Worm (Caenorhabditis elegans) whole organism, L4 larva: ENCODE measurements around the gene EGAP1.1.

Source experiments
- F49E8.2 ChIP-seq: sonication (generic microtip); optimal IDR thresholded peaks from 2 replicates; lab custom pipeline; 2016; ENCODE audit warnings: missing compliant biosample characterization, mild to moderate bottlenecking, missing genetic modification characterization, borderline replicate concordance
- dmd-6 ChIP-seq: fragments of 200-800 bp; sonication (Bioruptor generic); IDR thresholded peaks from 2 replicates; pipeline ENCODE4 v1.3.6; 2022; ENCODE audit warnings: missing genetic modification reagents, missing genetic modification characterization, missing compliant biosample characterization
- nhr-11 ChIP-seq: fragments of 150-350 bp; optimal IDR thresholded peaks from 2 replicates; lab custom pipeline; 2014; ENCODE audit warnings: missing biosample characterization, missing genetic modification characterization
- nhr-25 ChIP-seq: sonication (generic microtip); optimal IDR thresholded peaks from 2 replicates; lab custom pipeline; 2017; ENCODE audit warnings: missing genetic modification characterization, mild to moderate bottlenecking, missing compliant biosample characterization, antibody characterized with exemption, moderate library complexity, borderline replicate concordance; ENCODE audit not compliant: insufficient read depth
- pqm-1 ChIP-seq: sonication (generic microtip); optimal IDR thresholded peaks from 2 replicates; lab custom pipeline; 2017; ENCODE audit warnings: missing biosample characterization, missing genetic modification characterization

DNA sequence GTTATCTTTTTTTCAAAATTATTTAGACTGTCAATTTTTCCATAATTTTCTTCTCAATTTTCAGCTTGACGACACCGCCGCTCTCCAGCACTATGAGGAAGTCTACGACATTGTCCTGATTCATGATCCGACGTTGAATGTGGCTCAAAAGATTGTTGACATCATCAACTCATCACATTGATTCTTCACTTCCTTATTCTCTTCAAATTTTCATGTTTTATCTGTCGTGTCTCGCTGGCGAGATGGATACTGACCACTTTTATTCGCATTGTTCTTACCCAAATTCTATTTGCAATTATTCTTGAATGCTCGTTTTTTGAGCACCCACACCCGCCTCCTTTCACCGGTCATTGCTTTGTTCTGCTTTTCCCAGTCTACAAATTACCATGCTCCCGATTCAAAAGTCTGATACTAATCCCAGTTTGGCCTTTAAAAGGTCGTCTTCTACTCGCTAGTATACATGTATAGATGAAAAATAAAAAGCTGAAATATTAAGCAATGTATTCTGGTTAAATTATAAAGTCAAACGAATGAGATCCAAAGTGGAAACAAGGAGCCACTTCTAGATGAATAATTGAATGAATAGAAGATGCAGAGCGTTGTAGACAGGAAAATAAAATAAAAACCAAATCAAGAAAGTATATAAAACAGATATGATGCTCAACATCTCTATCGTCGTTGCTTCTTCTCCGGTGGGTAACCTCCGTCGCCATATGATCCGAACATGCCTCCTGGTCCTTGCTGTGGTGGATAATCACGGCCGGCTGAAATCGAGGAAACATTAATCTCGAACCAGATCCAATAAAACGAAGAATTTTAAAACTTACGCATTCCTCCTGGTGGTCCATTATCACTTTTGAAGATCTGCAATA lies 16.3 kb upstream of the EGAP1.1 start:
- TF ChIP-seq nhr-11 (tag; lab: Kevin White, UChicago) (no peak), pqm-1 (tag; lab: Kevin White, UChicago) (no peak), F49E8.2 (no peak), nhr-25 (peak; percentile 45), dmd-6 (no peak)
